Worm (Caenorhabditis elegans) whole organism, late embryonic: Measurements from ENCODE around the gene B0280.7.
"Not testable (repeated sequence)": the region's sequence is repeated elsewhere in the genome, so short reads cannot be mapped to it uniquely, and the experiment has no call there.

Source experiments
- C08G9.2 ChIP-seq: sonication (generic microtip); optimal IDR thresholded peaks from 2 replicates; lab custom pipeline; 2016; ENCODE audit warnings: mild to moderate bottlenecking, missing genetic modification characterization, moderate library complexity, missing compliant biosample characterization
- C38D4.7 ChIP-seq: fragments of 200-800 bp; sonication (Bioruptor generic); optimal IDR thresholded peaks from 2 replicates; lab custom pipeline; 2018; ENCODE audit warnings: mild to moderate bottlenecking, missing genetic modification characterization, moderate library complexity, missing compliant biosample characterization
- K02D7.2 ChIP-seq: sonication (generic microtip); optimal IDR thresholded peaks from 2 replicates; lab custom pipeline; 2017; ENCODE audit warnings: mild to moderate bottlenecking, missing genetic modification characterization, missing compliant biosample characterization
- K09A11.1 ChIP-seq: sonication (generic microtip); optimal IDR thresholded peaks from 2 replicates; lab custom pipeline; 2017; ENCODE audit warnings: antibody characterized with exemption, mild to moderate bottlenecking, missing genetic modification characterization, missing compliant biosample characterization; ENCODE audit not compliant: insufficient read depth
- T23F11.4 ChIP-seq: fragments of 200-800 bp; sonication (Bioruptor generic); optimal IDR thresholded peaks from 2 replicates; lab custom pipeline; 2018; ENCODE audit warnings: mild to moderate bottlenecking, missing genetic modification characterization, missing compliant biosample characterization
- ceh-14 ChIP-seq: sonication (generic microtip); optimal IDR thresholded peaks from 2 replicates; lab custom pipeline; 2016; ENCODE audit warnings: missing genotype, missing genetic modification characterization, missing compliant biosample characterization
- ceh-18 ChIP-seq: sonication (generic microtip); optimal IDR thresholded peaks from 2 replicates; lab custom pipeline; 2016; ENCODE audit warnings: missing genetic modification characterization, missing compliant biosample characterization
- ceh-22 ChIP-seq: sonication (generic microtip); optimal IDR thresholded peaks from 2 replicates; lab custom pipeline; 2017; ENCODE audit warnings: missing biosample characterization, missing genetic modification characterization
- ceh-30 ChIP-seq: fragments of 150-350 bp; optimal IDR thresholded peaks from 2 replicates; lab custom pipeline; 2014; ENCODE audit warnings: missing biosample characterization, missing genetic modification characterization
- ceh-31 ChIP-seq: sonication (generic microtip); optimal IDR thresholded peaks from 2 replicates; lab custom pipeline; 2016; ENCODE audit warnings: missing genetic modification characterization, missing compliant biosample characterization
- ceh-48 ChIP-seq: sonication (generic microtip); optimal IDR thresholded peaks from 2 replicates; lab custom pipeline; 2016; ENCODE audit warnings: missing genetic modification characterization, inconsistent platforms, missing compliant biosample characterization
- ceh-6 ChIP-seq: fragments of 200-800 bp; sonication (Bioruptor generic); optimal IDR thresholded peaks from 2 replicates; lab custom pipeline; 2018; ENCODE audit warnings: mild to moderate bottlenecking, missing genetic modification characterization, missing compliant biosample characterization
- ceh-9 ChIP-seq: sonication (generic microtip); optimal IDR thresholded peaks from 2 replicates; lab custom pipeline; 2016; ENCODE audit warnings: mild to moderate bottlenecking, missing genetic modification characterization, inconsistent platforms, missing compliant biosample characterization
- che-1 ChIP-seq: sonication (generic microtip); optimal IDR thresholded peaks from 2 replicates; lab custom pipeline; 2016; ENCODE audit warnings: mild to moderate bottlenecking, missing genetic modification characterization, missing compliant biosample characterization
- elt-4 ChIP-seq: sonication (generic microtip); optimal IDR thresholded peaks from 2 replicates; lab custom pipeline; 2016; ENCODE audit warnings: missing genetic modification characterization, missing compliant biosample characterization
- ets-4 ChIP-seq: sonication (generic microtip); optimal IDR thresholded peaks from 2 replicates; lab custom pipeline; 2016; ENCODE audit warnings: missing genetic modification characterization, missing compliant biosample characterization
- eyg-1 ChIP-seq: sonication (generic microtip); optimal IDR thresholded peaks from 2 replicates; lab custom pipeline; 2016; ENCODE audit warnings: missing genotype, missing genetic modification characterization, missing compliant biosample characterization
- fkh-10 ChIP-seq: fragments of 150-350 bp; optimal IDR thresholded peaks from 2 replicates; lab custom pipeline; 2014; ENCODE audit warnings: missing biosample characterization, missing genetic modification reagents, missing genetic modification characterization
- hlh-13 ChIP-seq: fragments of 200-800 bp; sonication (Bioruptor generic); optimal IDR thresholded peaks from 2 replicates; lab custom pipeline; 2018; ENCODE audit warnings: mild to moderate bottlenecking, missing genetic modification characterization, missing compliant biosample characterization
- hlh-15 ChIP-seq: sonication (generic microtip); optimal IDR thresholded peaks from 2 replicates; lab custom pipeline; 2016; ENCODE audit warnings: missing genetic modification characterization, missing compliant biosample characterization
- hlh-30 ChIP-seq: sonication (generic microtip); optimal IDR thresholded peaks from 2 replicates; lab custom pipeline; 2017; ENCODE audit warnings: antibody characterized with exemption, missing genetic modification characterization, missing compliant biosample characterization; ENCODE audit not compliant: insufficient read depth
- hlh-6 ChIP-seq: sonication (generic microtip); optimal IDR thresholded peaks from 2 replicates; lab custom pipeline; 2016; ENCODE audit warnings: missing genotype, missing genetic modification characterization, missing compliant biosample characterization
- hlh-8 ChIP-seq: sonication (generic microtip); optimal IDR thresholded peaks from 2 replicates; lab custom pipeline; 2016; ENCODE audit warnings: missing genotype, missing genetic modification characterization, missing compliant biosample characterization
- lin-11 ChIP-seq: fragments of 200-800 bp; sonication (Bioruptor generic); optimal IDR thresholded peaks from 2 replicates; lab custom pipeline; 2018; ENCODE audit warnings: mild to moderate bottlenecking, missing genetic modification characterization, missing compliant biosample characterization
- mec-3 ChIP-seq: sonication (generic microtip); optimal IDR thresholded peaks from 2 replicates; lab custom pipeline; 2016; ENCODE audit warnings: borderline replicate concordance, missing genetic modification characterization, missing compliant biosample characterization
- nhr-232 ChIP-seq: sonication (generic microtip); optimal IDR thresholded peaks from 2 replicates; lab custom pipeline; 2016; ENCODE audit warnings: missing genetic modification characterization, missing compliant biosample characterization
- npax-4 ChIP-seq: sonication (generic microtip); optimal IDR thresholded peaks from 2 replicates; lab custom pipeline; 2016; ENCODE audit warnings: missing genetic modification characterization, missing compliant biosample characterization
- odd-2 ChIP-seq: sonication (generic microtip); optimal IDR thresholded peaks from 2 replicates; lab custom pipeline; 2017; ENCODE audit warnings: antibody characterized with exemption, mild to moderate bottlenecking, missing genetic modification characterization, missing compliant biosample characterization
- pag-3 ChIP-seq: sonication (generic microtip); optimal IDR thresholded peaks from 2 replicates; lab custom pipeline; 2016; ENCODE audit warnings: missing compliant biosample characterization, missing genetic modification characterization, borderline replicate concordance
- pat-9 ChIP-seq: fragments of 200-800 bp; sonication (Bioruptor generic); optimal IDR thresholded peaks from 2 replicates; lab custom pipeline; 2018; ENCODE audit warnings: mild to moderate bottlenecking, missing genetic modification characterization, moderate library complexity, missing compliant biosample characterization
- pqm-1 ChIP-seq: sonication (generic microtip); optimal IDR thresholded peaks from 2 replicates; lab custom pipeline; 2016; ENCODE audit warnings: missing genetic modification characterization, missing compliant biosample characterization
- pros-1 ChIP-seq: fragments of 150-350 bp; optimal IDR thresholded peaks from 2 replicates; lab custom pipeline; 2014; ENCODE audit warnings: missing biosample characterization, missing genetic modification reagents, missing genetic modification characterization
- ref-2 ChIP-seq: sonication (generic microtip); optimal IDR thresholded peaks from 2 replicates; lab custom pipeline; 2016; ENCODE audit warnings: missing genetic modification characterization, missing compliant biosample characterization
- rnt-1 ChIP-seq: sonication (generic microtip); optimal IDR thresholded peaks from 2 replicates; lab custom pipeline; 2016; ENCODE audit warnings: missing genetic modification characterization, missing compliant biosample characterization
- sox-4 ChIP-seq: sonication (generic microtip); optimal IDR thresholded peaks from 2 replicates; lab custom pipeline; 2017; ENCODE audit warnings: mild to moderate bottlenecking, missing genetic modification characterization, inconsistent platforms, missing compliant biosample characterization
- tbx-2 ChIP-seq: sonication (generic microtip); optimal IDR thresholded peaks from 2 replicates; lab custom pipeline; 2016; ENCODE audit warnings: missing genetic modification characterization, missing compliant biosample characterization
- tbx-7 ChIP-seq: sonication (generic microtip); optimal IDR thresholded peaks from 2 replicates; lab custom pipeline; 2016; ENCODE audit warnings: missing genotype, missing genetic modification characterization, missing compliant biosample characterization
- ttx-3 ChIP-seq: sonication (generic microtip); optimal IDR thresholded peaks from 2 replicates; lab custom pipeline; 2016; ENCODE audit warnings: missing genetic modification reagents, missing genetic modification characterization, missing compliant biosample characterization
- unc-3 ChIP-seq, 2 experiments: fragments of 200-800 bp in 1 of 2; sonication (Bioruptor generic) in 1 of 2; sonication (generic microtip) in 1 of 2; conservative IDR thresholded peaks in 1 of 2; optimal IDR thresholded peaks in 1 of 2; 2 replicates each; pipeline versions ENCODE4 v1.3.6 to Lab custom; 2016 to 2022; ENCODE audit warnings: missing compliant biosample characterization in 2 of 2, missing genetic modification characterization in 2 of 2, missing genetic modification reagents in 1 of 2

The B0280.7 gene

DNA sequence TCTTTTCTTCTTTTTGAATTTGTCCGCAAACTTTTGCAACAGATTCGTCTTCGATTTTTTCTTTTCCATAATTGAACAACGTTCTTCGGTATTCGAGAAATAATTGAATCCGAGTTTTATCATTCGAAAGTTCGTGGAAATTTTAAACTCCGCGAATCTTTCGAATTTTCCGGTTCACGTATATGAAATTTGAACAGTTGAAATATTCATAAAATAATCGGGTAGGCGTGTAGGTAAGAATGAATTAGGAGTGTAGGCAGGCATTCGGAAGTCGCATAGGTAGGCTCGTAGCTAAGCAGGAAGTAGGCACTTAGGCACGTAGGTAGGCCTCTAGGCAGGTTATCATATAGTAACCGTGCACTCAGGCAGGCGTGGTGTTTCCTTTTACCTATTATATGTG is 26.5 kb upstream of the B0280.7 start, which contains the start of gene B0280.11:
B0280.11 (minus strand) TSS at position 101 of the 400 bp plus-strand sequence.
- TF ChIP-seq eyg-1 (tag; lab: Kevin White, UChicago), result no peak
- no peak for TF ChIP-seq hlh-30 (tag; lab: Kevin White, UChicago)
- TF ChIP-seq mec-3 (tag; lab: Kevin White, UChicago), result no peak
- no peak for TF ChIP-seq C08G9.2 (tag; lab: Kevin White, UChicago)
- no peak for TF ChIP-seq pag-3 (tag; lab: Kevin White, UChicago)
- no peak for TF ChIP-seq lin-11 (tag; lab: Kevin White, UChicago)
- TF ChIP-seq C38D4.7, result no peak
- no peak for TF ChIP-seq odd-2 (tag; lab: Kevin White, UChicago)
- TF ChIP-seq elt-4 (tag; lab: Kevin White, UChicago), result no peak
- no peak for TF ChIP-seq hlh-6
- no peak for TF ChIP-seq unc-3 (GFP tag; conservative IDR thresholded peaks at IDR 0.05; lab: Robert Waterston, UW)
- TF ChIP-seq unc-3 (tag; optimal IDR thresholded peaks at IDR 0.05; lab: Kevin White, UChicago), result no peak
- TF ChIP-seq T23F11.4 (GFP tag; lab: Kevin White, UChicago), result no peak
- TF ChIP-seq hlh-8 (tag; lab: Kevin White, UChicago), result no peak
- no peak for TF ChIP-seq ceh-31 (tag; lab: Kevin White, UChicago)
- TF ChIP-seq ceh-9 (tag; lab: Kevin White, UChicago), result no peak
- TF ChIP-seq nhr-232 (tag; lab: Kevin White, UChicago), result no peak

- TF ChIP-seq pqm-1 (tag; lab: Kevin White, UChicago), result no peak
- TF ChIP-seq rnt-1 (tag; lab: Kevin White, UChicago), result no peak
- no peak for TF ChIP-seq ceh-48 (tag; lab: Kevin White, UChicago)
- no peak for TF ChIP-seq ref-2 (tag; lab: Kevin White, UChicago)
- no peak for TF ChIP-seq npax-4 (tag; lab: Kevin White, UChicago)
- no peak for TF ChIP-seq ceh-30 (tag; lab: Kevin White, UChicago)
- no peak for TF ChIP-seq nhr-232 (tag; lab: Kevin White, UChicago)
- no peak for TF ChIP-seq unc-3 (GFP tag; conservative IDR thresholded peaks at IDR 0.05; lab: Robert Waterston, UW)
- TF ChIP-seq unc-3 (tag; optimal IDR thresholded peaks at IDR 0.05; lab: Kevin White, UChicago), result no peak
- TF ChIP-seq hlh-13, result no peak
- no peak for TF ChIP-seq ceh-22 (tag; lab: Kevin White, UChicago)
- no peak for TF ChIP-seq ttx-3 (tag; lab: Kevin White, UChicago)
- no peak for TF ChIP-seq K09A11.1 (tag; lab: Kevin White, UChicago)
- no peak for TF ChIP-seq tbx-2 (tag; lab: Kevin White, UChicago)
- no peak for TF ChIP-seq hlh-15
- TF ChIP-seq che-1 (tag; lab: Kevin White, UChicago), result no peak
- TF ChIP-seq ceh-14, result no peak
- no peak for TF ChIP-seq hlh-30 (tag; lab: Kevin White, UChicago)
Observed at ce11 chrIII:7136015-7136414, 24.3 kb upstream of the B0280.7 start, which contains the start of gene B0280.17. TSS of gene B0280.17 (minus strand) at chrIII:7136115.

DNA sequence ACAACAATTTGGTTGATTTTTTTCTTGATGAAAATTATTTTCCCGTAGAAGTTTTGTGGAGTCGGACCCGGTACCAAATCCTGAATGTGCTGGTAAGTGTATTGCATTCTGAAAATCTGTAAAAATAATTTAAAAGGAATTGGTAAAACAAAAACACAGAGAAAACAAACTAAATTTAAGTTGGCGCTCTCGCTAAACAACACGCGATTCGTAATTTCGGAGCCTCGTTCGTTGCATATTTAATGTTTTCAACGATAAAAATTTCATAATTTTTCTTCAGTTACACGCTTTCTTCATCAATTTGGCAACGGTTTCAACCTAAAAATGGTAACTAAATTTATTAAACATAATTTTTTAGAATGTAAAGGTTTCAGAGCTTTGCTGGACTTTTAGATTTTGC is 21.9 kb upstream of the B0280.7 start, which contains the start of the genes pot-1 and ggtb-1:
pot-1 (minus strand) TSS at position 120 of the 400 bp plus-strand sequence.
ggtb-1 (plus strand) TSS at position 208 of the 400 bp plus-strand sequence.
- no peak for TF ChIP-seq ceh-31 (tag; lab: Kevin White, UChicago)
- TF ChIP-seq, all 69 proteins: peak for 0

DNA sequence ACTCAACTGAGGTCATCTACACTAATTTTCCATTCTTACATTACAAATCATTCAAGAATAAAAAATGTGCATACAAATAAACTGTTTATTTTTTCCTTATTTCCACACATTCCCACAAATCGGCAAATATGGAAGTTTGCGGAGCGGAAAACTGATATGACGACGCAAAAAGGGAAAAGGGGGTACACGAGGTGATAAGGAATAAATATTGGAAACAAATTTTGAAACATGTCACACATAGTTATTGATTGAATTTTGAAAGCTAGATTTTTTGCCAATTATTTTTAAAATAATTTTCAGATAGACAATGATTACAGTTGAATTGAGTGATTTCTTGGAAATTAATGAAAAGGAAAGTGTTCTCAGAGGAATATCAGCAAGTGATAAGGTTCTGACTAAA is 16.9 kb upstream of the B0280.7 start, which contains the start of gene viro-2:
viro-2 (plus strand) TSS at position 301 of the 400 bp plus-strand sequence.
- not testable (repeated sequence) for TF ChIP-seq ceh-48, tbx-7, ceh-18 (tag; lab: Kevin White, UChicago)

DNA sequence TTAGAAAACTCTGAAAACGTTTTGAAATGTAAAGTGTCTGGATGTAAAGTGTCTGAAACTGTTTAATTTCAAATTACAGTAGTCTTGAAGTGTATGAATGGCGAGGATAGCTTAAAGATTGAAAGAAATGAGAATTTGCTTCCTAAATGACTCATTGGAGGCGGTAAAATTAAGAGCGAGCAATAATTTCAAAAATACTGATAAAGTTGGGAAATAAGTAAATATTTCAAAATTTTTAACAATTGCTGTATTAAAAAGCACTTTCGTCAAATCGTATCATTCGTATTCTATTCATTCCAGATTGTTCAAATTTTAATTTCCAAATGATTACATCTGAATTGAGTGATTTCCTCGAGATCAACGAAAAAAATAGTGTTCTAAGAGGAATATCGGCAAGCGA is 12.7 kb upstream of the B0280.7 start, which contains the start of gene B0280.2:
B0280.2 (plus strand) TSS at position 301 of the 400 bp plus-strand sequence.
- TF ChIP-seq npax-4 (tag; lab: Kevin White, UChicago), result no peak
- TF ChIP-seq ceh-9 (tag; lab: Kevin White, UChicago), result no peak
- TF ChIP-seq odd-2 (tag; lab: Kevin White, UChicago), result no peak
- no peak for TF ChIP-seq tbx-7 (tag; lab: Kevin White, UChicago)
- TF ChIP-seq ceh-18 (tag; lab: Kevin White, UChicago), result no peak
- no peak for TF ChIP-seq ceh-6 (GFP tag; lab: Kevin White, UChicago)
- TF ChIP-seq pros-1, result no peak
- TF ChIP-seq ceh-48 (tag; lab: Kevin White, UChicago), result no peak
- TF ChIP-seq ets-4 (tag; lab: Kevin White, UChicago), result no peak
- TF ChIP-seq K02D7.2 (tag; lab: Kevin White, UChicago), result no peak
- no peak for TF ChIP-seq ref-2 (tag; lab: Kevin White, UChicago)
- no peak for TF ChIP-seq sox-4
- TF ChIP-seq che-1 (tag; lab: Kevin White, UChicago), result no peak
- no peak for TF ChIP-seq fkh-10 (GFP tag; lab: Kevin White, UChicago)
- TF ChIP-seq pat-9 (tag; lab: Kevin White, UChicago), result no peak
- no peak for TF ChIP-seq T23F11.4 (GFP tag; lab: Kevin White, UChicago)
